Fruit fly (Drosophila melanogaster) whole organism, embryonic: Measurements from ENCODE around the gene Cdc50.
A peak's percentile ranks its signal among the peaks of the same experiment; 100 is the strongest.

Experiments
- Abd-B ChIP-seq: fragments of 200-800 bp; sonication (Bioruptor generic); optimal IDR thresholded peaks from 2 replicates; lab custom pipeline; 2018; ENCODE audit warnings: missing biosample characterization, mild to moderate bottlenecking, missing genetic modification characterization, moderate library complexity
- Ada2b ChIP-seq: fragments of 200-800 bp; sonication (Bioruptor generic); IDR thresholded peaks from 2 replicates; pipeline ENCODE4 v1.3.6; 2022; ENCODE audit warnings: missing biosample characterization, missing genetic modification characterization
- Atf3 ChIP-seq: fragments of 200-800 bp; sonication (Bioruptor generic); optimal IDR thresholded peaks from 3 replicates; lab custom pipeline; 2016; ENCODE audit warnings: missing biosample characterization, missing genetic modification characterization
- B-H1 ChIP-seq: fragments of 200-800 bp; sonication (Bioruptor generic); IDR thresholded peaks from 3 replicates; pipeline ENCODE4 v1.3.6; 2022; ENCODE audit warnings: missing biosample characterization, missing genetic modification characterization
- Bdp1 ChIP-seq: fragments of 200-800 bp; sonication (Bioruptor generic); optimal IDR thresholded peaks from 3 replicates; lab custom pipeline; 2016; ENCODE audit warnings: missing biosample characterization, missing genetic modification characterization
- CG12071 ChIP-seq: fragments of 200-800 bp; sonication (Bioruptor generic); optimal IDR thresholded peaks from 3 replicates; lab custom pipeline; 2018; ENCODE audit warnings: missing biosample characterization, mild to moderate bottlenecking, missing genetic modification characterization
- CG14050 ChIP-seq: fragments of 200-800 bp; sonication (Bioruptor generic); IDR thresholded peaks from 3 replicates; pipeline ENCODE4 v1.3.6; 2022; ENCODE audit warnings: missing biosample characterization, missing genetic modification characterization
- CG14667 ChIP-seq: fragments of 200-800 bp; sonication (Bioruptor generic); IDR thresholded peaks from 2 replicates; pipeline ENCODE4 v1.3.6; 2022; ENCODE audit warnings: missing biosample characterization, missing genetic modification characterization
- CG15011 ChIP-seq: fragments of 200-800 bp; sonication (Bioruptor generic); optimal IDR thresholded peaks from 3 replicates; lab custom pipeline; 2018; ENCODE audit warnings: missing biosample characterization, mild to moderate bottlenecking, missing genetic modification characterization
- CG17186 ChIP-seq: fragments of 200-800 bp; sonication (Bioruptor generic); optimal IDR thresholded peaks from 3 replicates; lab custom pipeline; 2017; ENCODE audit warnings: missing biosample characterization, missing genetic modification reagents, missing genetic modification characterization
- CG2875 ChIP-seq: fragments of 200-800 bp; sonication (Bioruptor generic); optimal IDR thresholded peaks from 2 replicates; lab custom pipeline; 2017; ENCODE audit warnings: missing biosample characterization, mild to moderate bottlenecking, missing genetic modification characterization, missing genetic modification reagents
- CG3726 ChIP-seq: fragments of 200-800 bp; sonication (Bioruptor generic); IDR thresholded peaks from 3 replicates; pipeline ENCODE4, ENCODE4 v1.3.6; 2022; ENCODE audit warnings: missing biosample characterization, missing genetic modification characterization
- CG6175 ChIP-seq: fragments of 200-800 bp; sonication (Bioruptor generic); IDR thresholded peaks from 3 replicates; pipeline ENCODE4 v1.3.6; 2022; ENCODE audit warnings: missing biosample characterization, missing genetic modification characterization
- CG6683 ChIP-seq: fragments of 200-800 bp; sonication (Bioruptor generic); optimal IDR thresholded peaks from 2 replicates; lab custom pipeline; 2017; ENCODE audit warnings: missing biosample characterization, mild to moderate bottlenecking, missing genetic modification characterization, missing genetic modification reagents
- CG7271 ChIP-seq: fragments of 200-800 bp; sonication (Bioruptor generic); optimal IDR thresholded peaks from 2 replicates; lab custom pipeline; 2018; ENCODE audit warnings: missing biosample characterization, mild to moderate bottlenecking, missing genetic modification characterization, moderate library complexity
- CG7928 ChIP-seq: fragments of 200-800 bp; sonication (Bioruptor generic); optimal IDR thresholded peaks from 2 replicates; lab custom pipeline; 2017; ENCODE audit warnings: missing biosample characterization, mild to moderate bottlenecking, missing genetic modification characterization
- CkIIα-i1 ChIP-seq: fragments of 200-800 bp; sonication (Bioruptor generic); IDR thresholded peaks from 2 replicates; pipeline ENCODE4 v1.3.6; 2022; ENCODE audit warnings: missing biosample characterization, missing genetic modification characterization
- Dad ChIP-seq: fragments of 200-800 bp; sonication (Bioruptor generic); optimal IDR thresholded peaks from 3 replicates; lab custom pipeline; 2016; ENCODE audit warnings: missing biosample characterization, missing genetic modification characterization
- E2f2 ChIP-seq: fragments of 200-800 bp; sonication (Bioruptor generic); IDR thresholded peaks from 2 replicates; pipeline ENCODE4 v1.3.6; 2022; ENCODE audit warnings: missing biosample characterization, missing genetic modification characterization
- Ets65A ChIP-seq: fragments of 200-800 bp; sonication (Bioruptor generic); peaks from one replicate; lab custom pipeline; 2016; ENCODE audit warnings: missing biosample characterization, missing genetic modification characterization
- Fer3 ChIP-seq: fragments of 200-800 bp; sonication (Bioruptor generic); optimal IDR thresholded peaks from 2 replicates; lab custom pipeline; 2018; ENCODE audit warnings: missing biosample characterization, mild to moderate bottlenecking, missing genetic modification characterization, moderate library complexity
- H2.0 ChIP-seq: fragments of 200-800 bp; sonication (Bioruptor generic); IDR thresholded peaks from 2 replicates; pipeline ENCODE4 v1.3.6; 2022; ENCODE audit warnings: missing biosample characterization, missing genetic modification characterization
- Hand ChIP-seq: fragments of 200-800 bp; sonication (Bioruptor generic); optimal IDR thresholded peaks from 2 replicates; lab custom pipeline; 2017; ENCODE audit warnings: mild to moderate bottlenecking, missing biosample characterization, missing genetic modification reagents, missing genetic modification characterization
- Hr51 ChIP-seq, 2 experiments: fragments of 200-800 bp; sonication (Bioruptor generic); optimal IDR thresholded peaks; 2 replicates in 1 of 2; 3 replicates in 1 of 2; lab custom pipeline; 2016 to 2018; ENCODE audit warnings: missing biosample characterization in 2 of 2, missing genetic modification characterization in 2 of 2, mild to moderate bottlenecking in 1 of 2, moderate library complexity in 1 of 2
- Lhr ChIP-seq: fragments of 200-800 bp; sonication (Bioruptor generic); optimal IDR thresholded peaks from 3 replicates; lab custom pipeline; 2017; ENCODE audit warnings: mild to moderate bottlenecking, missing biosample characterization, missing genetic modification reagents, missing genetic modification characterization
- Lpt ChIP-seq: fragments of >200 bp; optimal IDR thresholded peaks from 2 replicates; lab custom pipeline; 2018; ENCODE audit warnings: missing biosample characterization, missing genetic modification characterization
- Mad ChIP-seq: fragments of 200-800 bp; sonication (Bioruptor generic); optimal IDR thresholded peaks from 2 replicates; lab custom pipeline; 2016; ENCODE audit warnings: missing biosample characterization, missing genetic modification characterization
- NFAT ChIP-seq: fragments of 200-800 bp; sonication (Bioruptor generic); IDR thresholded peaks from 2 replicates; pipeline ENCODE4 v1.3.6; 2022; ENCODE audit warnings: missing biosample characterization, missing genetic modification characterization
- Nf-YB ChIP-seq: fragments of 200-800 bp; sonication (Bioruptor generic); optimal IDR thresholded peaks from 3 replicates; lab custom pipeline; 2019; ENCODE audit warnings: missing biosample characterization, mild to moderate bottlenecking, missing genetic modification characterization, moderate library complexity
- Oaz ChIP-seq: fragments of 200-800 bp; sonication (Bioruptor generic); IDR thresholded peaks from 2 replicates; pipeline ENCODE4 v1.3.6; 2022; ENCODE audit warnings: missing biosample characterization, missing genetic modification characterization
- Oli ChIP-seq: fragments of 200-800 bp; sonication (Bioruptor generic); optimal IDR thresholded peaks from 2 replicates; lab custom pipeline; 2018; ENCODE audit warnings: missing biosample characterization, mild to moderate bottlenecking, missing genetic modification characterization, moderate library complexity
- Sin3A ChIP-seq: fragments of >200 bp; optimal IDR thresholded peaks from 2 replicates; lab custom pipeline; 2018
- amos ChIP-seq: fragments of 200-800 bp; sonication (Bioruptor generic); IDR thresholded peaks from 2 replicates; pipeline ENCODE4 v1.3.6; 2022; ENCODE audit warnings: missing biosample characterization, missing genetic modification characterization; ENCODE audit not compliant: partially characterized antibody
- aop ChIP-seq: fragments of 200-800 bp; sonication (Bioruptor generic); IDR thresholded peaks from 2 replicates; pipeline ENCODE4 v1.3.6; 2022; ENCODE audit warnings: missing biosample characterization, missing genetic modification characterization
- cato ChIP-seq: fragments of 200-800 bp; sonication (Bioruptor generic); optimal IDR thresholded peaks from 2 replicates; lab custom pipeline; 2016; ENCODE audit warnings: missing biosample characterization, missing genetic modification characterization, borderline replicate concordance
- crc ChIP-seq: fragments of 200-800 bp; sonication (Bioruptor generic); optimal IDR thresholded peaks from 2 replicates; lab custom pipeline; 2016; ENCODE audit warnings: missing biosample characterization, missing genetic modification characterization
- croc ChIP-seq: fragments of 200-800 bp; sonication (Bioruptor generic); conservative IDR thresholded peaks from 3 replicates; pipeline ENCODE4 v1.3.6; 2022; ENCODE audit warnings: missing biosample characterization, missing genetic modification characterization
- disco-r ChIP-seq: fragments of 200-800 bp; sonication (Bioruptor generic); optimal IDR thresholded peaks from 2 replicates; lab custom pipeline; 2016; ENCODE audit warnings: missing biosample characterization, missing genetic modification characterization
- emc ChIP-seq: fragments of 200-800 bp; sonication (Bioruptor generic); optimal IDR thresholded peaks from 2 replicates; lab custom pipeline; 2016; ENCODE audit warnings: missing biosample characterization, missing genetic modification characterization
- gfzf ChIP-seq: fragments of 200-800 bp; sonication (Bioruptor generic); optimal IDR thresholded peaks from 2 replicates; lab custom pipeline; 2016; ENCODE audit warnings: missing biosample characterization, mild to moderate bottlenecking, missing genetic modification characterization, moderate library complexity
- maf-S ChIP-seq: fragments of 200-800 bp; sonication (Bioruptor generic); optimal IDR thresholded peaks from 2 replicates; lab custom pipeline; 2016; ENCODE audit warnings: missing biosample characterization, missing genetic modification characterization
- oc ChIP-seq: fragments of 200-800 bp; sonication (Bioruptor generic); optimal IDR thresholded peaks from 2 replicates; lab custom pipeline; 2018; ENCODE audit warnings: missing biosample characterization, mild to moderate bottlenecking, missing genetic modification characterization, moderate library complexity
- odd ChIP-seq: fragments of 200-800 bp; sonication (Bioruptor generic); optimal IDR thresholded peaks from 2 replicates; lab custom pipeline; 2017; ENCODE audit warnings: missing biosample characterization, mild to moderate bottlenecking, missing genetic modification characterization
- p53 ChIP-seq: fragments of 200-800 bp; sonication (Bioruptor generic); optimal IDR thresholded peaks from 2 replicates; lab custom pipeline; 2016; ENCODE audit warnings: missing biosample characterization, missing genetic modification characterization
- pan ChIP-seq, 4 experiments: fragments of >200 bp in 3 of 4; fragments of 200-800 bp in 1 of 4; sonication (Bioruptor generic) in 1 of 4; optimal IDR thresholded peaks in 3 of 4; IDR thresholded peaks in 1 of 4; 2 replicates each; pipeline versions ENCODE4 v1.3.6 to Lab custom; 2017 to 2022; ENCODE audit warnings: missing biosample characterization in 2 of 4, missing genetic modification characterization in 2 of 4, mixed read lengths in 1 of 4
- pho ChIP-seq: fragments of 200-800 bp; sonication (Bioruptor generic); optimal IDR thresholded peaks from 2 replicates; lab custom pipeline; 2016; ENCODE audit warnings: missing biosample characterization, missing genetic modification characterization
- psq ChIP-seq: fragments of 200-800 bp; sonication (Bioruptor generic); optimal IDR thresholded peaks from 2 replicates; lab custom pipeline; 2017; ENCODE audit warnings: missing biosample characterization, missing genetic modification characterization
- pum ChIP-seq: fragments of 200-800 bp; sonication (Bioruptor generic); optimal IDR thresholded peaks from 2 replicates; lab custom pipeline; 2016; ENCODE audit warnings: missing biosample characterization, missing genetic modification characterization
- pzg ChIP-seq: fragments of 200-800 bp; sonication (Bioruptor generic); optimal IDR thresholded peaks from 3 replicates; lab custom pipeline; 2018; ENCODE audit warnings: missing biosample characterization, mild to moderate bottlenecking, missing genetic modification characterization, moderate library complexity
- vnd ChIP-seq: fragments of 200-800 bp; sonication (Bioruptor generic); IDR thresholded peaks from 3 replicates; pipeline ENCODE4 v1.3.6; 2022; ENCODE audit warnings: missing biosample characterization, missing genetic modification characterization; ENCODE audit not compliant: partially characterized antibody

Gene Cdc50

dm6 chrX:16422466-16423124 is 18.5 kb downstream of the Cdc50 start, which contains the start of gene hang (continued):
- TF ChIP-seq CG7928 (GFP tag; lab: Kevin White, UChicago) (peak; percentile 25), CkIIα-i1 (no peak), odd (GFP tag; lab: Kevin White, UChicago) (peak; percentile 62), oc (tag; lab: Kevin White, UChicago) (no peak), Sin3A (lab: Kevin White, UChicago) (peak; percentile 33), CG6683 (GFP tag; lab: Kevin White, UChicago) (no peak), pzg (GFP tag; lab: Kevin White, UChicago) (peak; percentile 92), CG14667 (no peak), Mad (peak; percentile 41), aop (no peak), p53 (GFP tag; lab: Kevin White, UChicago) (peak; percentile 14), cato (GFP tag; lab: Kevin White, UChicago) (no peak), CG12071 (GFP tag; lab: Kevin White, UChicago) (peak; percentile 42), H2.0 (GFP tag; lab: Robert Waterston, UW) (peak; percentile 28; the same call in 1 of the 2 replicates), amos (peak; percentile 91), Hand (GFP tag; lab: Kevin White, UChicago) (peak; percentile 40), E2f2 (GFP tag; lab: Robert Waterston, UW) (peak; percentile 71), Lpt (GFP tag; lab: Kevin White, UChicago) (no peak), gfzf (peak; percentile 93), Lhr (peak; percentile 64), pan (optimal IDR thresholded peaks at IDR 0.05; lab: Kevin White, UChicago) (no peak), pan (GFP tag; optimal IDR thresholded peaks at IDR 0.05 in 1 of 2, IDR thresholded peaks at IDR 0.05 in 1 of 2) (no peak), vnd (GFP tag; lab: Robert Waterston, UW) (peak; percentile 58; the same call in 1 of the 3 replicates), CG15011 (GFP tag; lab: Kevin White, UChicago) (no peak), CG7271 (peak; percentile 20), Ets65A (peak; percentile 85), crc (peak; percentile 1), Abd-B (peak; percentile 30), croc (no peak), CG17186 (GFP tag; lab: Kevin White, UChicago) (peak; percentile 56), Ada2b (GFP tag; lab: Robert Waterston, UW) (no peak), Fer3 (peak; percentile 21), CG14050 (no peak), B-H1 (GFP tag; lab: Robert Waterston, UW) (no peak), emc (GFP tag; lab: Kevin White, UChicago) (no peak), Nf-YB (GFP tag; lab: Kevin White, UChicago) (peak; percentile 18), psq (GFP tag; lab: Kevin White, UChicago) (no peak), maf-S (GFP tag; lab: Kevin White, UChicago) (no peak), CG3726 (GFP tag; lab: Robert Waterston, UW) (no peak), Atf3 (GFP tag; lab: Kevin White, UChicago) (no peak), disco-r (GFP tag; lab: Kevin White, UChicago) (no peak), Dad (GFP tag; lab: Kevin White, UChicago) (no peak), pho (GFP tag; lab: Kevin White, UChicago) (no peak), NFAT (GFP tag; lab: Robert Waterston, UW) (peak; percentile 66), pum (no peak), CG2875 (GFP tag; lab: Kevin White, UChicago) (peak; percentile 6), CG6175 (GFP tag; lab: Robert Waterston, UW) (0 out of 3 replicates have a peak, but pooled peaks have one; percentile 8), Oli (no peak), Hr51 (GFP tag; optimal IDR thresholded peaks at IDR 0.05; lab: Kevin White, UChicago) (peak in 1 of 2 experiments; percentile 56), Oaz (GFP tag; lab: Robert Waterston, UW) (no peak), Bdp1 (GFP tag; lab: Kevin White, UChicago) (no peak)
